Fruit fly (Drosophila melanogaster) Kc167 (cell line): ENCODE results near the gene CG15425.

Source experiments
- Myc ChIP-seq: fragments of >200 bp; optimal IDR thresholded peaks from 2 replicates; lab custom pipeline; 2017; ENCODE audit warnings: missing external identifiers
- h ChIP-seq: fragments of >200 bp; optimal IDR thresholded peaks from 3 replicates; lab custom pipeline; 2018; ENCODE audit warnings: missing external identifiers

DNA sequence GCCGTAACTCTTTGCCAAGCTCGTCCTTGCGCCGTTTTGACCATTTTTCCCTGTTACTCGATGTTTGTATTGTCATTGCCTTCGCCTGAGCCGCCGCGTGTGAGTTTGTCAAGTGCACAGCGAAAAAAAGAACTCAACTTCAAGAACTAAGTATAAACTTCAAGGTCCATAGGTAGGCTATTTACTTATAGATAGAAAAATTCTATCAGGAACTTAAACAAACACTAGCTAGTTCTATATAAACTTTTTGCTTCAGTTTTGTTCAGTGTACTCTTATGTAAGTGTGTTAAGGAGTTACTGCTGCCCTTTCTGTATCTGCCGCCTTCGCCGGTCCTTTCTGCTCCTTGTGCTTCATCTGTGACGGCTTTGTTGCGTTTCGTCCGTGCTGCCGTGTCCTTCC lies 11.0 kb upstream of the CG15425 start:
- TF ChIP-seq Myc (lab: Kevin White, UChicago): no peak
- TF ChIP-seq h: no peak
